Worm (Caenorhabditis elegans) whole organism, L3 larva: ENCODE measurements around the gene F13D12.8.

Source experiments
- ceh-82 ChIP-seq: fragments of 150-350 bp; optimal IDR thresholded peaks from 2 replicates; lab custom pipeline; 2014; ENCODE audit warnings: missing biosample characterization, missing genetic modification characterization
- jun-1 ChIP-seq: fragments of 150-350 bp; optimal IDR thresholded peaks from 2 replicates; lab custom pipeline; 2014; ENCODE audit warnings: missing biosample characterization, missing genetic modification reagents, missing genetic modification characterization
- pha-4 ChIP-seq: fragments of 150-350 bp; optimal IDR thresholded peaks from 2 replicates; lab custom pipeline; 2014; ENCODE audit warnings: missing biosample characterization, missing genetic modification reagents, missing genetic modification characterization
- skn-1 ChIP-seq: fragments of 150-350 bp; optimal IDR thresholded peaks from 2 replicates; lab custom pipeline; 2014; ENCODE audit warnings: missing biosample characterization, missing genetic modification characterization

- TF ChIP-seq pha-4, result no peak
- no peak for TF ChIP-seq skn-1 (tag; lab: Kevin White, UChicago)
- no peak for TF ChIP-seq jun-1 (tag; lab: Kevin White, UChicago)
- TF ChIP-seq ceh-82, result no peak
Observed at ce11 chrII:11733850-11734249, 1.5 kb upstream of the F13D12.8 start.
